Fruit fly (Drosophila melanogaster): ENCODE results near the gene CG31321.
A peak's percentile ranks its signal among the peaks of the same experiment; 100 is the strongest.

CG31321 gene

DNA sequence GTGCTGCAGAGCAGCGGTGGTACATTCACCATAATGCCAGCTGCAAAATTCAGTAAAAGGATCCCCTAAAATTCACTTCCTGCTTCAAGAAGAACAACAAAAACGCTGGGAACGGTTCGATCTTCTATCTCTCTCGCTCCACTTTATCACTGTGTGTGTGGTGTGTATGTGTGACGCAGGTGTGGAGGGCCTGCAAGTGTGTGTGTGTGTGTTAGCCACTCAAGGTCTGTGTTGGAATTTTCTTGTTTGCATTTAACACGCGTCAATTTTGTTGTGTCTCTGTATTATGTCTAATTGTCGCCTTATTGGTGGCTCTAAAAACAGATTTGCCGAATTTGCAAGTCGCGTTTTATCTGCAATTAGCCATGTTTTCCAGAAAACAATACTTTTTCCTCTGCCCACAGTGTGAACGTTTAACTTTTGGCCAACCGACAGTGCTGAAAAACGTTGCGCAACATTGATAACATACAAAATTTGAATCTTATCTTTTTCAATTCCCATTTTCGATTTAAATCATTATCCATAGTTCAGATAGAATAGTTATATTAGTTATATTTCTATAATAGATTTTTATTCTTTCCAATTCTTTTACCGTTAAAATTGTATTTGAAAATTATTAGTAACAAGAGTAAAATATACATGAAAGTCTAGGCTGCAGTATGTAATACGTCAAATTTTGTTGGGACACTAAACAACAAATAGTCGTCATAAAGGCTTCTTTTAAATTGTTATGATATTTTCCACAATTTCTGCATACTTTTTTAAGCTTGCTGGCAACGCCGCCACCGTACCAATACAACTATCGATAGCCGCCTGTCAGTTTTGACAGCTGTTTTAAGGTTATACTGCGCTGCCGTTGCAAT, 16.3 kb downstream of the CG31321 start, which contains the start of the genes Afti and ATPsynE:
Gene Afti (minus strand): TSS at position 440 of the 863 bp plus-strand sequence.
Gene ATPsynE (plus strand): TSS at position 698 of the 863 bp plus-strand sequence.
- TF ChIP-seq CG17806 (tag; optimal IDR thresholded peaks at IDR 0.05): peak; percentile 57
- peak; percentile 56 for TF ChIP-seq CG15710 (tag; optimal IDR thresholded peaks at IDR 0.05)
- no peak for TF ChIP-seq Pif1B (GFP tag; optimal IDR thresholded peaks at IDR 0.05)
- peak; percentile 54 for TF ChIP-seq fd96Ca (GFP tag; IDR thresholded peaks at IDR 0.05)
- peak; percentile 52 for TF ChIP-seq Snoo (tag; optimal IDR thresholded peaks at IDR 0.05)
- peak; percentile 78 for TF ChIP-seq CG4496 (GFP tag; IDR thresholded peaks at IDR 0.05)
- no peak for TF ChIP-seq CG8301 (tag; optimal IDR thresholded peaks at IDR 0.05)
- TF ChIP-seq Ets98B (GFP tag; IDR thresholded peaks at IDR 0.05): peak; percentile 52
- no peak for TF ChIP-seq Pif1A (GFP tag; optimal IDR thresholded peaks at IDR 0.05)
- peak; percentile 33 for TF ChIP-seq CG34367 (tag; optimal IDR thresholded peaks at IDR 0.05)
- TF ChIP-seq CG32121 (GFP tag; IDR thresholded peaks at IDR 0.05): peak; percentile 41; the same call in 1 of the 2 replicates
- no peak for TF ChIP-seq gl (tag; optimal IDR thresholded peaks at IDR 0.05)
- TF ChIP-seq CG14655 (GFP tag; optimal IDR thresholded peaks at IDR 0.05): no peak
- no peak for TF ChIP-seq CG12605 (GFP tag; IDR thresholded peaks at IDR 0.05)

dm6 chr3R:14327113-14327466, 16.9 kb downstream of the CG31321 start:
- TF ChIP-seq CG8159 (tag; optimal IDR thresholded peaks at IDR 0.05) (no peak), CG17806 (tag; optimal IDR thresholded peaks at IDR 0.05) (no peak), CG4496 (GFP tag; IDR thresholded peaks at IDR 0.05) (no peak), EcR (GFP tag; optimal IDR thresholded peaks at IDR 0.05) (no peak), Snoo (tag; optimal IDR thresholded peaks at IDR 0.05) (no peak), CG13204 (GFP tag; optimal IDR thresholded peaks at IDR 0.05) (no peak), CG15710 (tag; optimal IDR thresholded peaks at IDR 0.05) (no peak), Pif1A (GFP tag; optimal IDR thresholded peaks at IDR 0.05) (no peak)

DNA sequence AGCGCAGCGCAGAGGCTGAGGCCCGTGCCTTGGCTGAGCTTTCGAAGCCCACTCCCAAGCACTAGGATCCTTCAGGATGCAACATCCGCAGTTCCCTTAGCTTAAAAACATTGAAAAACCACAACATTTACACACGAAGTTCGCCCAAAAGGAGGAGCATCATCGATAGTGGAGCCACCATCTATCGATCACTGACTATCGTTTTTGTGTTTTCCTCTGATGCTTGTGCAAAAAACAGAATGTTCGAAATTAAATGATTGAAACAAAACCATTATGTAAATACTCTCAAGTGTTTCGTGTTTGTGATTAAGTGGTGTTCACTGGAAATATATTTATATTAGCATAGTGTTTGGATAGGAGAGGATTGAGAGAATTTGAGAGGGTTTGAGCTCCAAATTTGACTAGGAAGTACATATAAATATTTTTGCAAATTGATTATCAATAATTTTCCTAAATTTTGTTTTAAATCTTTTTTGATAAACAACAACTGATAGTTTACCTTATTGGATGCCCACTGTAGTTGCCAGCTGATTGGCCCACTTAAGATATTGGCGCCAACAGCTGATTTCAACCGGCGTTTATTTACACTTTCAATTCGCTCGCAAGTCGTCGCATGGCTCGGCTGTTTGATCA, 17.4 kb downstream of the CG31321 start, which contains the start of gene spn-B:
Gene spn-B (plus strand): TSS at position 580 of the 633 bp plus-strand sequence.
- TF ChIP-seq CG9948 (tag; optimal IDR thresholded peaks at IDR 0.05) (peak; percentile 73), CG34367 (tag; optimal IDR thresholded peaks at IDR 0.05) (peak; percentile 67), CG8159 (tag; optimal IDR thresholded peaks at IDR 0.05) (peak; percentile 72), Ets98B (GFP tag; IDR thresholded peaks at IDR 0.05) (peak; percentile 77), D1 (tag; optimal IDR thresholded peaks at IDR 0.05) (no peak), fd96Ca (GFP tag; IDR thresholded peaks at IDR 0.05) (peak; percentile 56; the same call in 2 of the 3 replicates), EcR (GFP tag; optimal IDR thresholded peaks at IDR 0.05) (no peak), gl (tag; optimal IDR thresholded peaks at IDR 0.05) (no peak), CG12605 (GFP tag; IDR thresholded peaks at IDR 0.05) (peak; percentile 62), rn (GFP tag; IDR thresholded peaks at IDR 0.05) (no peak; the same call in 1 of the 2 replicates), CG8301 (tag; optimal IDR thresholded peaks at IDR 0.05) (peak; percentile 76), Pif1B (GFP tag; optimal IDR thresholded peaks at IDR 0.05) (peak; percentile 69), Pif1A (GFP tag; optimal IDR thresholded peaks at IDR 0.05) (no peak), CG4496 (GFP tag; IDR thresholded peaks at IDR 0.05) (peak; percentile 80), CG14655 (GFP tag; optimal IDR thresholded peaks at IDR 0.05) (no peak), CG15710 (tag; optimal IDR thresholded peaks at IDR 0.05) (peak; percentile 65), CG32121 (GFP tag; IDR thresholded peaks at IDR 0.05) (peak; percentile 72; the same call in 1 of the 2 replicates), CG17806 (tag; optimal IDR thresholded peaks at IDR 0.05) (peak; percentile 74), Snoo (tag; optimal IDR thresholded peaks at IDR 0.05) (peak; percentile 85)

DNA sequence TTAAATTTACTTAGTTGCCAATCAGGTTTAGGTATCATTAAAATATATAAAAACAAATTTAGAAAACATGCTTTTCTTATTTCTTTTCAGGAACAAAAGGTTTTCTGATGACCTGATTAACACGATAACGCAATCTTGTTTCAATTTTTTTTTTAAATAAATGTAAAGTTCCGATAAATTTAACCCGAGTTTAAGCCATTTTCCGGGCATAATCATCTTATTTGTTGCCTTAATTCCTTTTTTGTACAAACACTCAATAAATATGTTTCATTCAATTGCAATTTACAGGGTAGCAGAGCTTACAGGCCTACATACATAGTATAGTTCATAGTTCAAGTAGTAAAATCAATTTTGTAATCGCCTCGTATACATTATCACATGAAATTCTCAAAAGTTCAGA, 19.4 kb downstream of the CG31321 start:
- TF ChIP-seq CG13204 (GFP tag; optimal IDR thresholded peaks at IDR 0.05) (no peak), CG15710 (tag; optimal IDR thresholded peaks at IDR 0.05) (no peak), D1 (tag; optimal IDR thresholded peaks at IDR 0.05) (no peak), rn (GFP tag; IDR thresholded peaks at IDR 0.05) (no peak), CG10348 (GFP tag; IDR thresholded peaks at IDR 0.05) (no peak), CG9948 (tag; optimal IDR thresholded peaks at IDR 0.05) (no peak), CG4496 (GFP tag; IDR thresholded peaks at IDR 0.05) (no peak), Pif1B (GFP tag; optimal IDR thresholded peaks at IDR 0.05) (no peak), gl (tag; optimal IDR thresholded peaks at IDR 0.05) (no peak), CG32121 (GFP tag; IDR thresholded peaks at IDR 0.05) (no peak), EcR (GFP tag; optimal IDR thresholded peaks at IDR 0.05) (no peak), Pif1A (GFP tag; optimal IDR thresholded peaks at IDR 0.05) (no peak), CG14655 (GFP tag; optimal IDR thresholded peaks at IDR 0.05) (no peak), CG17806 (tag; optimal IDR thresholded peaks at IDR 0.05) (no peak), CG34367 (tag; optimal IDR thresholded peaks at IDR 0.05) (no peak)

DNA sequence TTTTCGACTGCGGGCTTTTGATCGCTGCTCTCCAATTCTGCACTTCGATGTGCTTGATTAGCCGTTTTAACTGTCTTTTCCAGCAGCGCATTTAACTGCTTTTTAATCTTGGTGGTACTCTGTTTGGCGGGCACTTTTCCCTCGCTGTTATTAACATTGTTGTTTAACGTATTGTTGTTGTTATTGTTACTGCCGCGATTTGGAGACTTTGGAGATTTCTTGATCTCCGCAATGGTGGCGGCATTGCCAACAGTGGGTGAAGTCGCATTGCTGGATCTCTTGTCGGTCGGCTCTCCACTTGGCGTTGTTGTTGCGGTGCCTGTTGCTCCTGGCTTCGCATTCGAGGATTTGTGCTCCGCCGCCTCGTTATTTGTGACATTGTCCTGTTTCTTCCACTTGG, 20.5 kb downstream of the CG31321 start:
- TF ChIP-seq CG8159 (tag; optimal IDR thresholded peaks at IDR 0.05) (no peak), CG9948 (tag; optimal IDR thresholded peaks at IDR 0.05) (no peak), D1 (tag; optimal IDR thresholded peaks at IDR 0.05) (no peak), fd96Ca (GFP tag; IDR thresholded peaks at IDR 0.05) (no peak), CG8301 (tag; optimal IDR thresholded peaks at IDR 0.05) (no peak), CG10348 (GFP tag; IDR thresholded peaks at IDR 0.05) (no peak), CG13204 (GFP tag; optimal IDR thresholded peaks at IDR 0.05) (no peak), Ets98B (GFP tag; IDR thresholded peaks at IDR 0.05) (no peak), Pif1A (GFP tag; optimal IDR thresholded peaks at IDR 0.05) (no peak), CG15710 (tag; optimal IDR thresholded peaks at IDR 0.05) (no peak), CG17806 (tag; optimal IDR thresholded peaks at IDR 0.05) (no peak), gl (tag; optimal IDR thresholded peaks at IDR 0.05) (no peak), CG14655 (GFP tag; optimal IDR thresholded peaks at IDR 0.05) (no peak), CG32121 (GFP tag; IDR thresholded peaks at IDR 0.05) (no peak), CG4496 (GFP tag; IDR thresholded peaks at IDR 0.05) (no peak), CG34367 (tag; optimal IDR thresholded peaks at IDR 0.05) (no peak), Snoo (tag; optimal IDR thresholded peaks at IDR 0.05) (no peak), rn (GFP tag; IDR thresholded peaks at IDR 0.05) (no peak)

Data from whole organism, pupa.